Fruit fly (Drosophila melanogaster) whole organism, embryonic: ENCODE results near the gene sick.
A peak's percentile ranks its signal among the peaks of the same experiment; 100 is the strongest.

Source experiments
- BEAF-32 ChIP-seq: fragments of 200-800 bp; sonication (Bioruptor generic); optimal IDR thresholded peaks from 3 replicates; lab custom pipeline; 2017; ENCODE audit warnings: missing biosample characterization, missing genetic modification characterization, mild to moderate bottlenecking, moderate library complexity, missing genetic modification reagents
- Bgb ChIP-seq: fragments of 200-800 bp; sonication (Bioruptor generic); IDR thresholded peaks from 2 replicates; pipeline ENCODE4 v1.3.6; 2022; ENCODE audit warnings: missing biosample characterization, missing genetic modification characterization; ENCODE audit not compliant: partially characterized antibody
- CG10321 ChIP-seq: fragments of 200-800 bp; sonication (Bioruptor generic); IDR thresholded peaks from 2 replicates; pipeline ENCODE4 v1.3.6; 2022; ENCODE audit warnings: missing biosample characterization, missing genetic modification characterization
- CG10462 ChIP-seq: fragments of 200-800 bp; sonication (Bioruptor generic); optimal IDR thresholded peaks from 2 replicates; lab custom pipeline; 2016; ENCODE audit warnings: missing biosample characterization, missing genetic modification characterization
- CG10543 ChIP-seq: fragments of 200-800 bp; sonication (Bioruptor generic); optimal IDR thresholded peaks from 3 replicates; lab custom pipeline; 2017; ENCODE audit warnings: missing biosample characterization, mild to moderate bottlenecking, missing genetic modification characterization, moderate library complexity
- CG10565 ChIP-seq: fragments of 200-800 bp; sonication (Bioruptor generic); optimal IDR thresholded peaks from 3 replicates; lab custom pipeline; 2016; ENCODE audit warnings: missing biosample characterization, mild to moderate bottlenecking, missing genetic modification characterization
- CG14050 ChIP-seq: fragments of 200-800 bp; sonication (Bioruptor generic); IDR thresholded peaks from 3 replicates; pipeline ENCODE4 v1.3.6; 2022; ENCODE audit warnings: missing biosample characterization, missing genetic modification characterization
- CG14441 ChIP-seq: fragments of 200-800 bp; sonication (Bioruptor generic); IDR thresholded peaks from 2 replicates; pipeline ENCODE4 v1.3.6; 2022; ENCODE audit warnings: missing biosample characterization, missing genetic modification characterization
- CG14860 ChIP-seq: fragments of 200-800 bp; sonication (Bioruptor generic); IDR thresholded peaks from 3 replicates; pipeline ENCODE4 v1.3.6; 2022; ENCODE audit warnings: missing biosample characterization, missing genetic modification characterization; ENCODE audit not compliant: partially characterized antibody
- CG14965 ChIP-seq: fragments of 200-800 bp; sonication (Bioruptor generic); optimal IDR thresholded peaks from 2 replicates; lab custom pipeline; 2016; ENCODE audit warnings: missing biosample characterization, missing genetic modification characterization, borderline replicate concordance
- CG15696 ChIP-seq: fragments of 200-800 bp; sonication (Bioruptor generic); optimal IDR thresholded peaks from 2 replicates; lab custom pipeline; 2019; ENCODE audit warnings: missing biosample characterization, mild to moderate bottlenecking, missing genetic modification characterization, moderate library complexity
- CG17568 ChIP-seq: fragments of 200-800 bp; sonication (Bioruptor generic); optimal IDR thresholded peaks from 2 replicates; lab custom pipeline; 2018; ENCODE audit warnings: missing biosample characterization, mild to moderate bottlenecking, missing genetic modification characterization, moderate library complexity
- CG30020 ChIP-seq: fragments of 200-800 bp; optimal IDR thresholded peaks from 2 replicates; lab custom pipeline; 2019; ENCODE audit warnings: missing biosample characterization, mild to moderate bottlenecking, missing genetic modification characterization, moderate library complexity
- CG4360 ChIP-seq: fragments of 200-800 bp; sonication (Bioruptor generic); IDR thresholded peaks from 2 replicates; pipeline ENCODE4 v1.3.6; 2022; ENCODE audit warnings: missing biosample characterization, missing genetic modification characterization
- CG4404 ChIP-seq: fragments of 200-800 bp; sonication (Bioruptor generic); IDR thresholded peaks from 2 replicates; pipeline ENCODE4 v1.3.6; 2022; ENCODE audit warnings: missing biosample characterization, missing genetic modification characterization
- CG4707 ChIP-seq: fragments of 200-800 bp; sonication (Bioruptor generic); optimal IDR thresholded peaks from 2 replicates; lab custom pipeline; 2018; ENCODE audit warnings: missing biosample characterization, mild to moderate bottlenecking, missing genetic modification characterization, moderate library complexity
- CG6175 ChIP-seq: fragments of 200-800 bp; sonication (Bioruptor generic); IDR thresholded peaks from 3 replicates; pipeline ENCODE4 v1.3.6; 2022; ENCODE audit warnings: missing biosample characterization, missing genetic modification characterization
- CG7556 ChIP-seq: fragments of 200-800 bp; sonication (Bioruptor generic); optimal IDR thresholded peaks from 2 replicates; lab custom pipeline; 2017; ENCODE audit warnings: missing biosample characterization, mild to moderate bottlenecking, missing genetic modification characterization
- CG9932 ChIP-seq: fragments of 200-800 bp; sonication (Bioruptor generic); IDR thresholded peaks from 2 replicates; pipeline ENCODE4 v1.3.6; 2022; ENCODE audit warnings: missing biosample characterization, missing genetic modification characterization
- Dek ChIP-seq: fragments of 200-800 bp; sonication (Bioruptor generic); optimal IDR thresholded peaks from 3 replicates; lab custom pipeline; 2019; ENCODE audit warnings: missing biosample characterization, mild to moderate bottlenecking, missing genetic modification characterization, moderate library complexity
- Ets97D ChIP-seq: fragments of 200-800 bp; sonication (Bioruptor generic); optimal IDR thresholded peaks from 3 replicates; lab custom pipeline; 2016; ENCODE audit warnings: missing biosample characterization, missing genetic modification characterization
- Gsc ChIP-seq: fragments of 200-800 bp; sonication (Bioruptor generic); IDR thresholded peaks from 2 replicates; pipeline ENCODE4 v1.3.6; 2022; ENCODE audit warnings: missing biosample characterization, missing genetic modification characterization
- HLH4C ChIP-seq: fragments of 200-800 bp; sonication (Bioruptor generic); IDR thresholded peaks from 3 replicates; pipeline ENCODE4 v1.3.6; 2022; ENCODE audit warnings: missing biosample characterization, missing genetic modification characterization; ENCODE audit not compliant: partially characterized antibody
- Hmr ChIP-seq: fragments of 200-800 bp; sonication (Bioruptor generic); optimal IDR thresholded peaks from 3 replicates; lab custom pipeline; 2017; ENCODE audit warnings: mild to moderate bottlenecking, missing biosample characterization, missing genetic modification reagents, missing genetic modification characterization
- Hr51 ChIP-seq, 2 experiments: fragments of 200-800 bp; sonication (Bioruptor generic); optimal IDR thresholded peaks; 2 replicates in 1 of 2; 3 replicates in 1 of 2; lab custom pipeline; 2016 to 2018; ENCODE audit warnings: missing biosample characterization in 2 of 2, missing genetic modification characterization in 2 of 2, mild to moderate bottlenecking in 1 of 2, moderate library complexity in 1 of 2
- Mes4 ChIP-seq: fragments of 200-800 bp; sonication (Bioruptor generic); optimal IDR thresholded peaks from 2 replicates; lab custom pipeline; 2016; ENCODE audit warnings: missing biosample characterization, missing genetic modification characterization
- NC2β ChIP-seq: fragments of 200-800 bp; sonication (Bioruptor generic); optimal IDR thresholded peaks from 2 replicates; lab custom pipeline; 2016; ENCODE audit warnings: missing biosample characterization, missing genetic modification characterization
- Nf-YB ChIP-seq: fragments of 200-800 bp; sonication (Bioruptor generic); optimal IDR thresholded peaks from 3 replicates; lab custom pipeline; 2019; ENCODE audit warnings: missing biosample characterization, mild to moderate bottlenecking, missing genetic modification characterization, moderate library complexity
- NfI ChIP-seq: fragments of 200-800 bp; sonication (Bioruptor generic); optimal IDR thresholded peaks from 3 replicates; lab custom pipeline; 2018; ENCODE audit warnings: missing biosample characterization, mild to moderate bottlenecking, missing genetic modification characterization, moderate library complexity
- Oaz ChIP-seq: fragments of 200-800 bp; sonication (Bioruptor generic); IDR thresholded peaks from 2 replicates; pipeline ENCODE4 v1.3.6; 2022; ENCODE audit warnings: missing biosample characterization, missing genetic modification characterization
- Oli ChIP-seq: fragments of 200-800 bp; sonication (Bioruptor generic); optimal IDR thresholded peaks from 2 replicates; lab custom pipeline; 2018; ENCODE audit warnings: missing biosample characterization, mild to moderate bottlenecking, missing genetic modification characterization, moderate library complexity
- Poxn ChIP-seq: fragments of 200-800 bp; sonication (Bioruptor generic); IDR thresholded peaks from 2 replicates; pipeline ENCODE4 v1.3.6; 2022; ENCODE audit warnings: missing biosample characterization, missing genetic modification characterization
- aop ChIP-seq: fragments of 200-800 bp; sonication (Bioruptor generic); IDR thresholded peaks from 2 replicates; pipeline ENCODE4 v1.3.6; 2022; ENCODE audit warnings: missing biosample characterization, missing genetic modification characterization
- da ChIP-seq: fragments of 200-800 bp; sonication (Bioruptor generic); optimal IDR thresholded peaks from 2 replicates; lab custom pipeline; 2016; ENCODE audit warnings: missing biosample characterization, missing genetic modification characterization
- disco-r ChIP-seq: fragments of 200-800 bp; sonication (Bioruptor generic); optimal IDR thresholded peaks from 2 replicates; lab custom pipeline; 2016; ENCODE audit warnings: missing biosample characterization, missing genetic modification characterization
- eyg ChIP-seq: fragments of 200-800 bp; sonication (Bioruptor generic); optimal IDR thresholded peaks from 3 replicates; lab custom pipeline; 2016; ENCODE audit warnings: missing biosample characterization, missing genetic modification characterization
- hbn ChIP-seq: fragments of 200-800 bp; sonication (Bioruptor generic); IDR thresholded peaks from 2 replicates; pipeline ENCODE4 v1.3.6; 2022; ENCODE audit warnings: missing biosample characterization, missing genetic modification characterization; ENCODE audit not compliant: partially characterized antibody
- hth ChIP-seq: fragments of >200 bp; optimal IDR thresholded peaks from 2 replicates; lab custom pipeline; 2017; ENCODE audit warnings: inconsistent platforms
- insv ChIP-seq, 2 experiments: fragments of 200-800 bp; sonication (Bioruptor generic); optimal IDR thresholded peaks; 3 replicates each; lab custom pipeline; 2016 to 2018; ENCODE audit warnings: missing biosample characterization in 2 of 2, missing genetic modification characterization in 2 of 2
- ken ChIP-seq: fragments of 200-800 bp; sonication (Bioruptor generic); IDR thresholded peaks from 3 replicates; pipeline ENCODE4 v1.3.6; 2022; ENCODE audit warnings: missing biosample characterization, missing genetic modification characterization
- lilli ChIP-seq: fragments of 200-800 bp; sonication (Bioruptor generic); optimal IDR thresholded peaks from 3 replicates; lab custom pipeline; 2016; ENCODE audit warnings: missing biosample characterization, missing genetic modification characterization
- mirr ChIP-seq: fragments of 200-800 bp; sonication (Bioruptor generic); optimal IDR thresholded peaks from 3 replicates; lab custom pipeline; 2018; ENCODE audit warnings: missing biosample characterization, mild to moderate bottlenecking, missing genetic modification characterization
- nmo ChIP-seq: fragments of 200-800 bp; sonication (Bioruptor generic); optimal IDR thresholded peaks from 2 replicates; lab custom pipeline; 2018; ENCODE audit warnings: missing biosample characterization, mild to moderate bottlenecking, missing genetic modification characterization, moderate library complexity
- sd ChIP-seq: fragments of 200-800 bp; sonication (Bioruptor generic); optimal IDR thresholded peaks from 3 replicates; lab custom pipeline; 2018; ENCODE audit warnings: missing biosample characterization, mild to moderate bottlenecking, missing genetic modification characterization, moderate library complexity
- sisA ChIP-seq: fragments of 200-800 bp; sonication (Bioruptor generic); IDR thresholded peaks from 2 replicates; pipeline ENCODE4 v1.3.6; 2022; ENCODE audit warnings: missing biosample characterization, missing genetic modification characterization
- sqz ChIP-seq: fragments of 200-800 bp; sonication (Bioruptor generic); optimal IDR thresholded peaks from 3 replicates; lab custom pipeline; 2018; ENCODE audit warnings: missing biosample characterization, mild to moderate bottlenecking, missing genetic modification characterization
- ssp ChIP-seq: fragments of 200-800 bp; sonication (Bioruptor generic); IDR thresholded peaks from 2 replicates; pipeline ENCODE4 v1.3.6; 2022; ENCODE audit warnings: missing biosample characterization, missing genetic modification characterization
- twi ChIP-seq: fragments of 200-800 bp; optimal IDR thresholded peaks from 2 replicates; lab custom pipeline; 2019; ENCODE audit warnings: missing biosample characterization, mild to moderate bottlenecking, missing genetic modification characterization, moderate library complexity
- wor ChIP-seq: fragments of 200-800 bp; sonication (Bioruptor generic); IDR thresholded peaks from 2 replicates; pipeline ENCODE4 v1.3.6; 2022; ENCODE audit warnings: missing biosample characterization, missing genetic modification characterization

The sick gene

DNA sequence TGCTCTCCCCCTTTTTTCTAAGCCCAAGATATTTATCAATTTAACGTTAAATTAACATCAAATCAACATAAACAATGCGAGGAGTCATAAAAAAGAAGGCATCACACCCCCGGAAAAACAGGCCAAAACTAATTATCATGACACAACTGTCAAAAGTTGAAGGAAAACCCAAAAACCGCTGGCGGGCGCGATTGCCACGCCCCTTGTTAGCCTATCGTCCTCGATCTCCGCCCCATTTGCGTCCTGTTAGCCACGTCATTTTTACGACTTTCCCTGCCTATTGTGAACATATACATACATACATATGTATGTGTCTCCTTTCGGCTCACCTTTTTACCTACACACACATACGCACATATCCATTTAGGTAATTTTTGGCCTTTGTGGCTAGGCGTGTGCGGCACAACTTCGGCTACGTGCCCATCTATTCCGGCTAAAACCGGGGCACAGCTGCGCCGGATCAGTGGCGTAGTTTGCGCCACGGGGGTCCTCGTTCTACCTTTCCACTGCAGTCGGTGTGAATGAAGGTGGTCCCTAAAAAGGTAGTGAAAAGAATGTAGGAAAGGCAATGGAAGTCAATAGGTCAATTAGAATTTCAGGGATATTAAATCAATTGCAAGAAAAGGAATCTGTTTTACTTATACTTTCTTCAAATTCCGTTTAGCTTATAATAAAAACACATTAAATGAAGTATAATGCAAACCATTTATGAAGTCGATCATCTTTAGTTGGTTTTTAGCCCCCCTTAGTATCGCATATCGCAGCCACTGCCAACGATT is 70.6 kb downstream of the sick start (continued):
- TF ChIP-seq CG17568: no peak
- no peak for TF ChIP-seq Gsc
- TF ChIP-seq CG4404 (GFP tag; lab: Robert Waterston, UW): peak; percentile 44; the same call in 1 of the 2 replicates
- TF ChIP-seq CG4707 (GFP tag; lab: Kevin White, UChicago): no peak
- TF ChIP-seq CG14050 (GFP tag; lab: Robert Waterston, UW): no peak
- peak; percentile 58 for TF ChIP-seq twi
- TF ChIP-seq da (GFP tag; lab: Kevin White, UChicago): peak; percentile 67
- peak; percentile 39; the same call in 1 of the 2 replicates for TF ChIP-seq CG9932 (GFP tag; lab: Robert Waterston, UW)
- TF ChIP-seq BEAF-32: no peak
- TF ChIP-seq hth: no peak
- TF ChIP-seq ken (GFP tag; lab: Robert Waterston, UW): no peak
- TF ChIP-seq NfI (GFP tag; lab: Kevin White, UChicago): no peak
- no peak for TF ChIP-seq Mes4 (GFP tag; lab: Kevin White, UChicago)
- TF ChIP-seq sqz (GFP tag; lab: Kevin White, UChicago): no peak
- peak; percentile 32 for TF ChIP-seq nmo (GFP tag; lab: Kevin White, UChicago)
- no peak for TF ChIP-seq Oaz (GFP tag; lab: Robert Waterston, UW)
- TF ChIP-seq CG14965: no peak
- no peak for TF ChIP-seq CG10321 (GFP tag; lab: Robert Waterston, UW)
- no peak for TF ChIP-seq CG14860 (GFP tag; lab: Robert Waterston, UW)
- TF ChIP-seq NC2β (GFP tag; lab: Kevin White, UChicago): no peak
- TF ChIP-seq HLH4C (GFP tag; lab: Robert Waterston, UW): no peak
- TF ChIP-seq insv (GFP tag; optimal IDR thresholded peaks at IDR 0.05; lab: Kevin White, UChicago): peak in 1 of 2 experiments; percentile 7
- no peak for TF ChIP-seq CG4360 (GFP tag; lab: Robert Waterston, UW)
- peak; percentile 19; the same call in 1 of the 2 replicates for TF ChIP-seq wor
- TF ChIP-seq CG15696 (tag; lab: Kevin White, UChicago): peak; percentile 54
- 0 out of 2 replicates have a peak, but pooled peaks have one; percentile 18 for TF ChIP-seq CG14441 (GFP tag; lab: Robert Waterston, UW)
- no peak for TF ChIP-seq eyg
- TF ChIP-seq disco-r (GFP tag; lab: Kevin White, UChicago): peak; percentile 27
- TF ChIP-seq sd (tag; lab: Kevin White, UChicago): no peak
- TF ChIP-seq ssp (GFP tag; lab: Robert Waterston, UW): no peak
- no peak for TF ChIP-seq hbn (GFP tag; lab: Robert Waterston, UW)
- 0 out of 3 replicates have a peak, but pooled peaks have one; percentile 30 for TF ChIP-seq CG6175 (GFP tag; lab: Robert Waterston, UW)
- TF ChIP-seq aop: no peak
- no peak for TF ChIP-seq Bgb (GFP tag; lab: Robert Waterston, UW)
- no peak for TF ChIP-seq mirr (GFP tag; lab: Kevin White, UChicago)
- no peak for TF ChIP-seq CG10565 (GFP tag; lab: Kevin White, UChicago)
- TF ChIP-seq sisA (GFP tag; lab: Robert Waterston, UW): peak; percentile 36; the same call in 1 of the 2 replicates
- TF ChIP-seq CG7556 (GFP tag; lab: Kevin White, UChicago): peak; percentile 59
- TF ChIP-seq Nf-YB (GFP tag; lab: Kevin White, UChicago): no peak
- peak; percentile 60 for TF ChIP-seq Oli (tag; lab: Kevin White, UChicago)
- no peak for TF ChIP-seq CG10543 (GFP tag; lab: Kevin White, UChicago)
- peak; percentile 47 for TF ChIP-seq lilli (GFP tag; lab: Kevin White, UChicago)
- TF ChIP-seq Poxn (GFP tag; lab: Robert Waterston, UW): no peak
- TF ChIP-seq Dek (tag; lab: Kevin White, UChicago): peak; percentile 17
- no peak for TF ChIP-seq CG30020 (tag; lab: Kevin White, UChicago)
- peak in 1 of 2 experiments; percentile 57 for TF ChIP-seq Hr51 (GFP tag; optimal IDR thresholded peaks at IDR 0.05; lab: Kevin White, UChicago)
- no peak for TF ChIP-seq CG10462 (GFP tag; lab: Kevin White, UChicago)
- no peak for TF ChIP-seq Ets97D (GFP tag; lab: Kevin White, UChicago)
- peak; percentile 35 for TF ChIP-seq Hmr
- TF ChIP-seq, all 482 proteins: peak for 187
